Fruit fly (Drosophila melanogaster) whole organism, embryonic: ENCODE results near the gene Glut1.
A peak's percentile ranks its signal among the peaks of the same experiment; 100 is the strongest.

Experiments used
- B-H2 ChIP-seq: fragments of 200-800 bp; sonication (Bioruptor generic); optimal IDR thresholded peaks from 2 replicates; lab custom pipeline; 2018; ENCODE audit warnings: missing biosample characterization, mild to moderate bottlenecking, missing genetic modification characterization
- Bdp1 ChIP-seq: fragments of 200-800 bp; sonication (Bioruptor generic); optimal IDR thresholded peaks from 3 replicates; lab custom pipeline; 2016; ENCODE audit warnings: missing biosample characterization, missing genetic modification characterization
- CG10147 ChIP-seq: fragments of 200-800 bp; sonication (Bioruptor generic); optimal IDR thresholded peaks from 2 replicates; lab custom pipeline; 2019; ENCODE audit warnings: missing biosample characterization, mild to moderate bottlenecking, missing genetic modification characterization, moderate library complexity
- CG10209 ChIP-seq: fragments of 200-800 bp; sonication (Bioruptor generic); optimal IDR thresholded peaks from 3 replicates; lab custom pipeline; 2017; ENCODE audit warnings: missing biosample characterization, mild to moderate bottlenecking, missing genetic modification characterization, missing genetic modification reagents
- CG10543 ChIP-seq: fragments of 200-800 bp; sonication (Bioruptor generic); optimal IDR thresholded peaks from 3 replicates; lab custom pipeline; 2017; ENCODE audit warnings: missing biosample characterization, mild to moderate bottlenecking, missing genetic modification characterization, moderate library complexity
- CG11696 ChIP-seq: fragments of 200-800 bp; sonication (Bioruptor generic); IDR thresholded peaks from 2 replicates; pipeline ENCODE4 v1.3.6; 2022; ENCODE audit warnings: missing biosample characterization, missing genetic modification characterization
- CG11723 ChIP-seq: fragments of 200-800 bp; sonication (Bioruptor generic); optimal IDR thresholded peaks from 2 replicates; lab custom pipeline; 2017; ENCODE audit warnings: missing biosample characterization, mild to moderate bottlenecking, missing genetic modification characterization
- CG14050 ChIP-seq: fragments of 200-800 bp; sonication (Bioruptor generic); IDR thresholded peaks from 3 replicates; pipeline ENCODE4 v1.3.6; 2022; ENCODE audit warnings: missing biosample characterization, missing genetic modification characterization
- CG14441 ChIP-seq: fragments of 200-800 bp; sonication (Bioruptor generic); IDR thresholded peaks from 2 replicates; pipeline ENCODE4 v1.3.6; 2022; ENCODE audit warnings: missing biosample characterization, missing genetic modification characterization
- CG14667 ChIP-seq: fragments of 200-800 bp; sonication (Bioruptor generic); IDR thresholded peaks from 2 replicates; pipeline ENCODE4 v1.3.6; 2022; ENCODE audit warnings: missing biosample characterization, missing genetic modification characterization
- CG16779 ChIP-seq: fragments of 200-800 bp; sonication (Bioruptor generic); IDR thresholded peaks from 2 replicates; pipeline ENCODE4 v1.3.6; 2022; ENCODE audit warnings: missing biosample characterization, missing genetic modification characterization
- CG32532 ChIP-seq: fragments of 200-800 bp; sonication (Bioruptor generic); IDR thresholded peaks from 2 replicates; pipeline ENCODE4 v1.3.6; 2022; ENCODE audit warnings: missing biosample characterization, missing genetic modification characterization
- CG34224 ChIP-seq: fragments of 200-800 bp; sonication (Bioruptor generic); IDR thresholded peaks from 3 replicates; pipeline ENCODE4 v1.3.6; 2022; ENCODE audit warnings: missing biosample characterization, missing genetic modification characterization; ENCODE audit not compliant: partially characterized antibody
- CG4424 ChIP-seq: fragments of 200-800 bp; sonication (Bioruptor generic); optimal IDR thresholded peaks from 3 replicates; lab custom pipeline; 2016; ENCODE audit warnings: missing biosample characterization, missing genetic modification characterization
- CG7786 ChIP-seq: fragments of 200-800 bp; sonication (Bioruptor generic); optimal IDR thresholded peaks from 2 replicates; lab custom pipeline; 2016; ENCODE audit warnings: missing biosample characterization, missing genetic modification characterization
- CG7963 ChIP-seq: fragments of 200-800 bp; sonication (Bioruptor generic); IDR thresholded peaks from 3 replicates; pipeline ENCODE4 v1.3.6; 2022; ENCODE audit warnings: missing biosample characterization, missing genetic modification characterization; ENCODE audit not compliant: partially characterized antibody
- CG8765 ChIP-seq: fragments of 200-800 bp; sonication (Bioruptor generic); IDR thresholded peaks from 2 replicates; pipeline ENCODE4 v1.3.6; 2022; ENCODE audit warnings: missing biosample characterization, missing genetic modification characterization
- Dfd ChIP-seq, 2 experiments: fragments of >200 bp; optimal IDR thresholded peaks; 2 replicates each; lab custom pipeline; 2017; ENCODE audit warnings: missing biosample characterization in 2 of 2, missing genetic modification characterization in 2 of 2
- Hey ChIP-seq: fragments of 200-800 bp; sonication (Bioruptor generic); optimal IDR thresholded peaks from 3 replicates; lab custom pipeline; 2018; ENCODE audit warnings: missing biosample characterization, mild to moderate bottlenecking, missing genetic modification characterization
- Hmx ChIP-seq: fragments of 200-800 bp; sonication (Bioruptor generic); optimal IDR thresholded peaks from 2 replicates; lab custom pipeline; 2016; ENCODE audit warnings: missing biosample characterization, missing genetic modification characterization
- Jarid2 ChIP-seq: fragments of 200-800 bp; sonication (Bioruptor generic); optimal IDR thresholded peaks from 3 replicates; lab custom pipeline; 2017; ENCODE audit warnings: mild to moderate bottlenecking, missing biosample characterization, missing genetic modification reagents, missing genetic modification characterization
- Lhr ChIP-seq: fragments of 200-800 bp; sonication (Bioruptor generic); optimal IDR thresholded peaks from 3 replicates; lab custom pipeline; 2017; ENCODE audit warnings: mild to moderate bottlenecking, missing biosample characterization, missing genetic modification reagents, missing genetic modification characterization
- Lim3 ChIP-seq: fragments of 200-800 bp; sonication (Bioruptor generic); IDR thresholded peaks from 2 replicates; pipeline ENCODE4 v1.3.6; 2022; ENCODE audit warnings: missing biosample characterization, missing genetic modification characterization
- Mrtf ChIP-seq: fragments of 200-800 bp; sonication (Bioruptor generic); IDR thresholded peaks from 3 replicates; pipeline ENCODE4 v1.3.6; 2022; ENCODE audit warnings: missing biosample characterization, missing genetic modification characterization
- Ravus ChIP-seq: fragments of 200-800 bp; sonication (Bioruptor generic); IDR thresholded peaks from 2 replicates; pipeline ENCODE4 v1.3.6; 2022; ENCODE audit warnings: missing biosample characterization, missing genetic modification characterization
- Sin3A ChIP-seq: fragments of >200 bp; optimal IDR thresholded peaks from 2 replicates; lab custom pipeline; 2018
- Sox102F ChIP-seq: fragments of 200-800 bp; sonication (Bioruptor generic); optimal IDR thresholded peaks from 2 replicates; lab custom pipeline; 2018; ENCODE audit warnings: missing biosample characterization, mild to moderate bottlenecking, missing genetic modification characterization, moderate library complexity
- ash1 ChIP-seq: fragments of 200-800 bp; sonication (Bioruptor generic); optimal IDR thresholded peaks from 2 replicates; lab custom pipeline; 2018; ENCODE audit warnings: missing biosample characterization, mild to moderate bottlenecking, missing genetic modification characterization
- az2 ChIP-seq: fragments of 200-800 bp; sonication (Bioruptor generic); optimal IDR thresholded peaks from 3 replicates; lab custom pipeline; 2016; ENCODE audit warnings: missing biosample characterization, missing genetic modification characterization
- bsh ChIP-seq, 2 experiments: fragments of 200-800 bp; sonication (Bioruptor generic); optimal IDR thresholded peaks; 2 replicates each; lab custom pipeline; 2017 to 2018; ENCODE audit warnings: mild to moderate bottlenecking in 2 of 2, missing biosample characterization in 2 of 2, missing genetic modification characterization in 2 of 2, moderate library complexity in 1 of 2
- cas ChIP-seq: fragments of 200-800 bp; sonication (Bioruptor generic); IDR thresholded peaks from 2 replicates; pipeline ENCODE4 v1.3.6; 2022; ENCODE audit warnings: missing biosample characterization, missing genetic modification characterization
- cwo ChIP-seq: fragments of 200-800 bp; sonication (Bioruptor generic); optimal IDR thresholded peaks from 3 replicates; lab custom pipeline; 2017; ENCODE audit warnings: missing biosample characterization, missing genetic modification characterization, mild to moderate bottlenecking, moderate library complexity, missing genetic modification reagents
- gem ChIP-seq: fragments of 200-800 bp; sonication (Bioruptor generic); optimal IDR thresholded peaks from 2 replicates; lab custom pipeline; 2019; ENCODE audit warnings: missing biosample characterization, mild to moderate bottlenecking, missing genetic modification characterization, moderate library complexity
- grau ChIP-seq: fragments of 200-800 bp; optimal IDR thresholded peaks from 3 replicates; lab custom pipeline; 2019; ENCODE audit warnings: missing biosample characterization, mild to moderate bottlenecking, missing genetic modification characterization, moderate library complexity
- gsb ChIP-seq: fragments of 200-800 bp; sonication (Bioruptor generic); IDR thresholded peaks from 2 replicates; pipeline ENCODE4 v1.3.6; 2022; ENCODE audit warnings: missing biosample characterization, missing genetic modification characterization
- gsb-n ChIP-seq: fragments of 200-800 bp; sonication (Bioruptor generic); optimal IDR thresholded peaks from 3 replicates; lab custom pipeline; 2018; ENCODE audit warnings: missing biosample characterization, mild to moderate bottlenecking, missing genetic modification characterization
- hb ChIP-seq: fragments of 200-800 bp; sonication (Bioruptor generic); IDR thresholded peaks from 3 replicates; pipeline ENCODE4 v1.3.6; 2022; ENCODE audit warnings: missing biosample characterization, missing genetic modification characterization; ENCODE audit not compliant: partially characterized antibody
- her ChIP-seq: fragments of 200-800 bp; sonication (Bioruptor generic); optimal IDR thresholded peaks from 2 replicates; lab custom pipeline; 2016; ENCODE audit warnings: missing biosample characterization, missing genetic modification characterization
- ken ChIP-seq: fragments of 200-800 bp; sonication (Bioruptor generic); IDR thresholded peaks from 3 replicates; pipeline ENCODE4 v1.3.6; 2022; ENCODE audit warnings: missing biosample characterization, missing genetic modification characterization
- org-1 ChIP-seq: fragments of 200-800 bp; sonication (Bioruptor generic); optimal IDR thresholded peaks from 2 replicates; lab custom pipeline; 2017; ENCODE audit warnings: missing biosample characterization, missing genetic modification characterization
- pb ChIP-seq: fragments of 200-800 bp; sonication (Bioruptor generic); optimal IDR thresholded peaks from 3 replicates; lab custom pipeline; 2016; ENCODE audit warnings: missing biosample characterization, missing genetic modification characterization
- peb ChIP-seq: fragments of 200-800 bp; sonication (Bioruptor generic); IDR thresholded peaks from 2 replicates; pipeline ENCODE4 v1.3.6; 2022; ENCODE audit warnings: missing biosample characterization, missing genetic modification characterization
- pita ChIP-seq: fragments of 200-800 bp; sonication (Bioruptor generic); optimal IDR thresholded peaks from 2 replicates; lab custom pipeline; 2017; ENCODE audit warnings: missing biosample characterization, mild to moderate bottlenecking, missing genetic modification characterization
- row ChIP-seq: fragments of 200-800 bp; sonication (Bioruptor generic); IDR thresholded peaks from 3 replicates; pipeline ENCODE4 v1.3.6; 2022; ENCODE audit warnings: missing biosample characterization, missing genetic modification characterization
- scrt ChIP-seq: fragments of 200-800 bp; sonication (Bioruptor generic); optimal IDR thresholded peaks from 2 replicates; lab custom pipeline; 2018; ENCODE audit warnings: missing biosample characterization, mild to moderate bottlenecking, missing genetic modification characterization, moderate library complexity
- sens-2 ChIP-seq: fragments of 200-800 bp; sonication (Bioruptor generic); IDR thresholded peaks from 2 replicates; pipeline ENCODE4 v1.3.6; 2022; ENCODE audit warnings: missing biosample characterization, missing genetic modification characterization
- slp2 ChIP-seq: fragments of 200-800 bp; sonication (Bioruptor generic); optimal IDR thresholded peaks from 2 replicates; lab custom pipeline; 2016; ENCODE audit warnings: missing biosample characterization, missing genetic modification characterization
- so ChIP-seq: fragments of 200-800 bp; sonication (Bioruptor generic); IDR thresholded peaks from 3 replicates; pipeline ENCODE4 v1.3.6; 2022; ENCODE audit warnings: missing biosample characterization, missing genetic modification characterization
- stwl ChIP-seq: fragments of 200-800 bp; sonication (Bioruptor generic); optimal IDR thresholded peaks from 3 replicates; lab custom pipeline; 2018; ENCODE audit warnings: missing biosample characterization, mild to moderate bottlenecking, missing genetic modification characterization, moderate library complexity
- tup ChIP-seq: fragments of 200-800 bp; sonication (Bioruptor generic); optimal IDR thresholded peaks from 2 replicates; lab custom pipeline; 2016; ENCODE audit warnings: missing biosample characterization, mild to moderate bottlenecking, missing genetic modification characterization, moderate library complexity
- zf30C ChIP-seq: fragments of 200-800 bp; sonication (Bioruptor generic); optimal IDR thresholded peaks from 3 replicates; lab custom pipeline; 2018; ENCODE audit warnings: missing biosample characterization, mild to moderate bottlenecking, missing genetic modification characterization

Glut1 gene

dm6 chr3L:872389-872972 lies 41.4 kb upstream of the Glut1 start (continued):
- TF ChIP-seq Jarid2: no peak
- peak; percentile 9 for TF ChIP-seq CG4424 (GFP tag; lab: Kevin White, UChicago)
- no peak for TF ChIP-seq Lhr (GFP tag; lab: Kevin White, UChicago)
- no peak for TF ChIP-seq CG11723 (GFP tag; lab: Kevin White, UChicago)
- no peak for TF ChIP-seq Ravus (GFP tag; lab: Robert Waterston, UW)
- TF ChIP-seq pb (GFP tag; lab: Kevin White, UChicago): no peak
- TF ChIP-seq cas (GFP tag; lab: Robert Waterston, UW): no peak
- no peak for TF ChIP-seq org-1 (GFP tag; lab: Kevin White, UChicago)
- peak; percentile 61; the same call in 2 of the 3 replicates for TF ChIP-seq CG7963
- no peak for TF ChIP-seq Dfd (GFP tag; optimal IDR thresholded peaks at IDR 0.05; lab: Kevin White, UChicago)
- no peak for TF ChIP-seq CG14667 (GFP tag; lab: Robert Waterston, UW)
- no peak for TF ChIP-seq Lim3 (GFP tag; lab: Robert Waterston, UW)
- TF ChIP-seq zf30C (GFP tag; lab: Kevin White, UChicago): no peak
- TF ChIP-seq Hey (tag; lab: Kevin White, UChicago): no peak
- no peak for TF ChIP-seq Hmx (GFP tag; lab: Kevin White, UChicago)
- peak; percentile 80 for TF ChIP-seq scrt (GFP tag; lab: Kevin White, UChicago)
- peak; percentile 7 for TF ChIP-seq Sox102F (GFP tag; lab: Kevin White, UChicago)
- TF ChIP-seq B-H2 (GFP tag; lab: Kevin White, UChicago): no peak
- peak; percentile 0 for TF ChIP-seq Bdp1 (GFP tag; lab: Kevin White, UChicago)
- TF ChIP-seq so (GFP tag; lab: Robert Waterston, UW): no peak
- TF ChIP-seq stwl (tag; lab: Kevin White, UChicago): peak; percentile 30
- TF ChIP-seq bsh (GFP tag; optimal IDR thresholded peaks at IDR 0.05; lab: Kevin White, UChicago): peak in 1 of 2 experiments; percentile 38
- no peak for TF ChIP-seq cwo (GFP tag; lab: Kevin White, UChicago)
- no peak for TF ChIP-seq pita (GFP tag; lab: Kevin White, UChicago)
- no peak for TF ChIP-seq ash1 (GFP tag; lab: Kevin White, UChicago)
- TF ChIP-seq ken (GFP tag; lab: Robert Waterston, UW): peak; percentile 64
- TF ChIP-seq CG11696 (GFP tag; lab: Robert Waterston, UW): no peak
- TF ChIP-seq CG10543 (GFP tag; lab: Kevin White, UChicago): peak; percentile 26
- no peak for TF ChIP-seq Mrtf
- TF ChIP-seq slp2 (GFP tag; lab: Kevin White, UChicago): peak; percentile 60
- TF ChIP-seq grau (tag; lab: Kevin White, UChicago): peak; percentile 41
- no peak for TF ChIP-seq CG8765
- peak; percentile 46 for TF ChIP-seq az2 (GFP tag; lab: Kevin White, UChicago)
- TF ChIP-seq CG34224 (GFP tag; lab: Robert Waterston, UW): peak; percentile 71
- peak; percentile 71; the same call in 2 of the 3 replicates for TF ChIP-seq hb (GFP tag; lab: Robert Waterston, UW)
- TF ChIP-seq CG14441 (GFP tag; lab: Robert Waterston, UW): peak; percentile 30; the same call in 1 of the 2 replicates
- no peak for TF ChIP-seq CG10209 (GFP tag; lab: Kevin White, UChicago)
- TF ChIP-seq sens-2 (GFP tag; lab: Robert Waterston, UW): no peak
- TF ChIP-seq CG14050: no peak
- TF ChIP-seq CG32532 (GFP tag; lab: Robert Waterston, UW): peak; percentile 61
- peak; percentile 29 for TF ChIP-seq CG10147
- TF ChIP-seq her: peak; percentile 86
- no peak for TF ChIP-seq tup (GFP tag; lab: Kevin White, UChicago)
- no peak for TF ChIP-seq CG16779 (GFP tag; lab: Robert Waterston, UW)
- TF ChIP-seq CG7786 (GFP tag; lab: Kevin White, UChicago): peak; percentile 40
- TF ChIP-seq Sin3A (lab: Kevin White, UChicago): peak; percentile 93
- TF ChIP-seq peb (GFP tag; lab: Robert Waterston, UW): no peak
- TF ChIP-seq gsb-n (tag; lab: Kevin White, UChicago): peak; percentile 10
- TF ChIP-seq gem (tag; lab: Kevin White, UChicago): peak; percentile 45
- TF ChIP-seq gsb (GFP tag; lab: Robert Waterston, UW): no peak
- TF ChIP-seq row (GFP tag; lab: Robert Waterston, UW): peak; percentile 81
